Fruit fly (Drosophila melanogaster): Measurements from ENCODE around the gene Pdss2.

The Pdss2 gene

DNA sequence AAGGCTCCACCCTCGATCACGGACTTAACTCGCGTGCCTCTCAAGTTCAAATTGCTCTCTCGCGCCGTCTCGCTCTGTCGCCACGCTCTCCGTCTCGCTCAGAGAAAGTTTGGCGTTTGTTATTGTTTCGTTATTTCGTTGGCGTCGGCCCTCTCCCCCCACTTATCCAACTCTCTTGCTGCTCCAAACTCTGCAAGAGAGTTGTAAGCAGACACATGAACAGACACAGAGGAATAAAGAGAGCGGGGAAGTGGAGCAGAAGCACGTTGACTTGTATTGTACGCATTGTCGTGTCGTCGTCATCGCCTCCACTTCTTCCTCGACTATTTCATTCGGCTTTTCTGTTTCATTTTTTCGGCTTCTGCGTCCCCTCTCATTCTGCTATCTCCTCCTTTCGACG is 4.4 kb upstream of the Pdss2 start (continued):
- TF ChIP-seq Blimp-1 (GFP tag; optimal IDR thresholded peaks at IDR 0.05) (no peak), fd64A (GFP tag; optimal IDR thresholded peaks at IDR 0.05) (no peak), CG30020 (tag; optimal IDR thresholded peaks at IDR 0.05) (no peak), esg (GFP tag; conservative IDR thresholded peaks at IDR 0.05) (no peak), CG8765 (GFP tag; IDR thresholded peaks at IDR 0.05) (no peak), CG7372 (GFP tag; IDR thresholded peaks at IDR 0.05) (no peak), Ets97D (GFP tag; optimal IDR thresholded peaks at IDR 0.05) (no peak), ro (GFP tag; IDR thresholded peaks at IDR 0.05) (no peak), emc (GFP tag; optimal IDR thresholded peaks at IDR 0.05) (no peak), Rfx (GFP tag; IDR thresholded peaks at IDR 0.05) (no peak), CG11247 (GFP tag; IDR thresholded peaks at IDR 0.05) (no peak), CG12104 (GFP tag; optimal IDR thresholded peaks at IDR 0.05) (no peak), CG4360 (GFP tag; IDR thresholded peaks at IDR 0.05) (0 out of 2 replicates have a peak, but pooled peaks have one; percentile 18), danr (GFP tag; IDR thresholded peaks at IDR 0.05) (no peak), yki (optimal IDR thresholded peaks at IDR 0.05) (peak; percentile 74), CG18619 (GFP tag; optimal IDR thresholded peaks at IDR 0.05) (no peak), dati (GFP tag; IDR thresholded peaks at IDR 0.05) (no peak), Abd-B (GFP tag; optimal IDR thresholded peaks at IDR 0.05) (no peak), gem (tag; optimal IDR thresholded peaks at IDR 0.05) (no peak), usp (GFP tag; optimal IDR thresholded peaks at IDR 0.05) (no peak), gsb (GFP tag; IDR thresholded peaks at IDR 0.05) (no peak), CG31441 (GFP tag; IDR thresholded peaks at IDR 0.05) (no peak), CG10431 (GFP tag; optimal IDR thresholded peaks at IDR 0.05) (no peak), dmrt11E (tag; optimal IDR thresholded peaks at IDR 0.05) (no peak), sug (tag; optimal IDR thresholded peaks at IDR 0.05) (no peak), trh (GFP tag; optimal IDR thresholded peaks at IDR 0.05) (no peak), unpg (GFP tag; optimal IDR thresholded peaks at IDR 0.05) (no peak), CG8281 (tag; optimal IDR thresholded peaks at IDR 0.05) (no peak), ttk (GFP tag; IDR thresholded peaks at IDR 0.05) (no peak), Dip2 (GFP tag; IDR thresholded peaks at IDR 0.05) (no peak), ci (GFP tag; IDR thresholded peaks at IDR 0.05) (peak; percentile 50; the same call in 1 of the 3 replicates), Nf-YB (GFP tag; optimal IDR thresholded peaks at IDR 0.05) (no peak), Mad (GFP tag; optimal IDR thresholded peaks at IDR 0.05) (no peak), gt (GFP tag; IDR thresholded peaks at IDR 0.05) (no peak), pita (GFP tag; optimal IDR thresholded peaks at IDR 0.05) (no peak), grau (tag; optimal IDR thresholded peaks at IDR 0.05) (no peak), CG13775 (GFP tag; optimal IDR thresholded peaks at IDR 0.05) (no peak), ase (GFP tag; IDR thresholded peaks at IDR 0.05) (no peak), ERR (GFP tag; optimal IDR thresholded peaks at IDR 0.05) (no peak), eyg (GFP tag; optimal IDR thresholded peaks at IDR 0.05) (no peak), bbx (GFP tag; IDR thresholded peaks at IDR 0.05; ENCODE audit: partially characterized antibody) (no peak), nau (GFP tag; optimal IDR thresholded peaks at IDR 0.05) (no peak), CG12299 (tag; optimal IDR thresholded peaks at IDR 0.05) (no peak), C15 (GFP tag; IDR thresholded peaks at IDR 0.05) (no peak), NfI (GFP tag; optimal IDR thresholded peaks at IDR 0.05) (no peak), CG13296 (GFP tag; optimal IDR thresholded peaks at IDR 0.05) (no peak), mirr (GFP tag; optimal IDR thresholded peaks at IDR 0.05) (no peak), Xbp1 (GFP tag; optimal IDR thresholded peaks at IDR 0.05) (no peak), CG11560 (tag; IDR thresholded peaks at IDR 0.05) (no peak), Dfd (GFP tag; optimal IDR thresholded peaks at IDR 0.05) (no peak), CG13424 (tag; optimal IDR thresholded peaks at IDR 0.05) (no peak), en (GFP tag; optimal IDR thresholded peaks at IDR 0.05) (no peak), CG8089 (GFP tag; optimal IDR thresholded peaks at IDR 0.05) (no peak)
